Fruit fly (Drosophila melanogaster) whole organism, embryonic: Measurements from ENCODE around the gene CG4328.
A peak's percentile ranks its signal among the peaks of the same experiment; 100 is the strongest.

ENCODE experiments used
- CG1024 ChIP-seq: fragments of 200-800 bp; sonication (Bioruptor generic); IDR thresholded peaks from 2 replicates; pipeline ENCODE4 v1.3.6; 2022; ENCODE audit warnings: missing biosample characterization, missing genetic modification characterization
- CG11696 ChIP-seq: fragments of 200-800 bp; sonication (Bioruptor generic); IDR thresholded peaks from 2 replicates; pipeline ENCODE4 v1.3.6; 2022; ENCODE audit warnings: missing biosample characterization, missing genetic modification characterization
- CG12155 ChIP-seq: fragments of 200-800 bp; sonication (Bioruptor generic); optimal IDR thresholded peaks from 3 replicates; lab custom pipeline; 2016; ENCODE audit warnings: missing biosample characterization, missing genetic modification characterization
- CG12942 ChIP-seq: fragments of 200-800 bp; sonication (Bioruptor generic); optimal IDR thresholded peaks from 3 replicates; lab custom pipeline; 2016; ENCODE audit warnings: missing biosample characterization, missing genetic modification characterization
- CG13287 ChIP-seq: fragments of 200-800 bp; sonication (Bioruptor generic); IDR thresholded peaks from 2 replicates; pipeline ENCODE4 v1.3.6; 2022; ENCODE audit warnings: missing biosample characterization, missing genetic modification characterization; ENCODE audit not compliant: partially characterized antibody
- CG15269 ChIP-seq: fragments of 200-800 bp; sonication (Bioruptor generic); optimal IDR thresholded peaks from 2 replicates; lab custom pipeline; 2018; ENCODE audit warnings: missing biosample characterization, mild to moderate bottlenecking, missing genetic modification characterization, moderate library complexity
- CG15601 ChIP-seq: fragments of 200-800 bp; sonication (Bioruptor generic); optimal IDR thresholded peaks from 3 replicates; lab custom pipeline; 2019; ENCODE audit warnings: missing biosample characterization, mild to moderate bottlenecking, missing genetic modification characterization, moderate library complexity
- CG15696 ChIP-seq: fragments of 200-800 bp; sonication (Bioruptor generic); optimal IDR thresholded peaks from 2 replicates; lab custom pipeline; 2019; ENCODE audit warnings: missing biosample characterization, mild to moderate bottlenecking, missing genetic modification characterization, moderate library complexity
- CG17912 ChIP-seq: fragments of 200-800 bp; sonication (Bioruptor generic); optimal IDR thresholded peaks from 2 replicates; lab custom pipeline; 2018; ENCODE audit warnings: missing biosample characterization, mild to moderate bottlenecking, missing genetic modification characterization
- CG1792 ChIP-seq: fragments of 200-800 bp; sonication (Bioruptor generic); optimal IDR thresholded peaks from 2 replicates; lab custom pipeline; 2016; ENCODE audit warnings: missing biosample characterization, missing genetic modification characterization
- CG18619 ChIP-seq: fragments of 200-800 bp; sonication (Bioruptor generic); optimal IDR thresholded peaks from 3 replicates; lab custom pipeline; 2017; ENCODE audit warnings: missing biosample characterization, mild to moderate bottlenecking, missing genetic modification characterization
- CG30403 ChIP-seq: fragments of 200-800 bp; sonication (Bioruptor generic); optimal IDR thresholded peaks from 3 replicates; lab custom pipeline; 2016; ENCODE audit warnings: missing biosample characterization, missing genetic modification characterization
- CG31365 ChIP-seq: fragments of 200-800 bp; sonication (Bioruptor generic); optimal IDR thresholded peaks from 2 replicates; lab custom pipeline; 2018; ENCODE audit warnings: missing biosample characterization, mild to moderate bottlenecking, missing genetic modification characterization
- CG32772 ChIP-seq: fragments of 200-800 bp; sonication (Bioruptor generic); IDR thresholded peaks from 2 replicates; pipeline ENCODE4 v1.3.6; 2022; ENCODE audit warnings: missing biosample characterization, missing genetic modification characterization
- CG33213 ChIP-seq: fragments of 200-800 bp; sonication (Bioruptor generic); optimal IDR thresholded peaks from 3 replicates; lab custom pipeline; 2016; ENCODE audit warnings: missing biosample characterization, missing genetic modification characterization
- CG34224 ChIP-seq: fragments of 200-800 bp; sonication (Bioruptor generic); IDR thresholded peaks from 3 replicates; pipeline ENCODE4 v1.3.6; 2022; ENCODE audit warnings: missing biosample characterization, missing genetic modification characterization; ENCODE audit not compliant: partially characterized antibody
- CG3995 ChIP-seq: fragments of 200-800 bp; sonication (Bioruptor generic); optimal IDR thresholded peaks from 3 replicates; lab custom pipeline; 2016; ENCODE audit warnings: missing biosample characterization, missing genetic modification characterization
- CG5180 ChIP-seq: fragments of 200-800 bp; sonication (Bioruptor generic); optimal IDR thresholded peaks from 3 replicates; lab custom pipeline; 2017; ENCODE audit warnings: missing biosample characterization, missing genetic modification characterization, mild to moderate bottlenecking, moderate library complexity, missing genetic modification reagents
- CG5953 ChIP-seq: fragments of 200-800 bp; sonication (Bioruptor generic); IDR thresholded peaks from 2 replicates; pipeline ENCODE4 v1.3.6; 2022; ENCODE audit warnings: missing biosample characterization, missing genetic modification characterization
- CG6854 ChIP-seq: fragments of 200-800 bp; sonication (Bioruptor generic); optimal IDR thresholded peaks from 3 replicates; lab custom pipeline; 2017; ENCODE audit warnings: missing biosample characterization, mild to moderate bottlenecking, missing genetic modification characterization
- CG8924 ChIP-seq: fragments of 200-800 bp; optimal IDR thresholded peaks from 3 replicates; lab custom pipeline; 2019; ENCODE audit warnings: missing biosample characterization, mild to moderate bottlenecking, missing genetic modification characterization, moderate library complexity
- CG8944 ChIP-seq: fragments of 200-800 bp; sonication (Bioruptor generic); optimal IDR thresholded peaks from 3 replicates; lab custom pipeline; 2016; ENCODE audit warnings: missing biosample characterization, missing genetic modification characterization
- CTCF ChIP-seq: fragments of 200-800 bp; sonication (Bioruptor generic); optimal IDR thresholded peaks from 2 replicates; lab custom pipeline; 2017; ENCODE audit warnings: missing biosample characterization, mild to moderate bottlenecking, missing genetic modification characterization, moderate library complexity
- HLH54F ChIP-seq: fragments of 200-800 bp; sonication (Bioruptor generic); optimal IDR thresholded peaks from 3 replicates; lab custom pipeline; 2016; ENCODE audit warnings: missing biosample characterization, missing genetic modification characterization
- Hand ChIP-seq: fragments of 200-800 bp; sonication (Bioruptor generic); optimal IDR thresholded peaks from 2 replicates; lab custom pipeline; 2017; ENCODE audit warnings: mild to moderate bottlenecking, missing biosample characterization, missing genetic modification reagents, missing genetic modification characterization
- MTF-1 ChIP-seq: fragments of 200-800 bp; sonication (Bioruptor generic); optimal IDR thresholded peaks from 2 replicates; lab custom pipeline; 2018; ENCODE audit warnings: missing biosample characterization, mild to moderate bottlenecking, missing genetic modification characterization, borderline replicate concordance
- Mes4 ChIP-seq: fragments of 200-800 bp; sonication (Bioruptor generic); optimal IDR thresholded peaks from 2 replicates; lab custom pipeline; 2016; ENCODE audit warnings: missing biosample characterization, missing genetic modification characterization
- NFAT ChIP-seq: fragments of 200-800 bp; sonication (Bioruptor generic); IDR thresholded peaks from 2 replicates; pipeline ENCODE4 v1.3.6; 2022; ENCODE audit warnings: missing biosample characterization, missing genetic modification characterization
- Opbp ChIP-seq: fragments of 200-800 bp; sonication (Bioruptor generic); IDR thresholded peaks from 3 replicates; pipeline ENCODE4 v1.3.6; 2022; ENCODE audit warnings: missing biosample characterization, missing genetic modification characterization; ENCODE audit not compliant: partially characterized antibody
- Optix ChIP-seq: fragments of 200-800 bp; sonication (Bioruptor generic); IDR thresholded peaks from 3 replicates; pipeline ENCODE4 v1.3.6; 2022; ENCODE audit warnings: missing biosample characterization, missing genetic modification characterization
- Pdp1 ChIP-seq, 2 experiments: fragments of 200-800 bp; sonication (Bioruptor generic); optimal IDR thresholded peaks; 3 replicates each; lab custom pipeline; 2016; ENCODE audit warnings: missing biosample characterization in 2 of 2, missing genetic modification characterization in 2 of 2, mild to moderate bottlenecking in 1 of 2, moderate library complexity in 1 of 2
- ab ChIP-seq: fragments of 200-800 bp; sonication (Bioruptor generic); optimal IDR thresholded peaks from 2 replicates; lab custom pipeline; 2016; ENCODE audit warnings: missing biosample characterization, missing genetic modification characterization
- ara ChIP-seq: fragments of 200-800 bp; sonication (Bioruptor generic); IDR thresholded peaks from 2 replicates; pipeline ENCODE4 v1.3.6; 2022; ENCODE audit warnings: missing biosample characterization, missing genetic modification characterization
- bowl ChIP-seq: fragments of 200-800 bp; sonication (Bioruptor generic); IDR thresholded peaks from 2 replicates; pipeline ENCODE4 v1.3.6; 2022; ENCODE audit warnings: missing biosample characterization, missing genetic modification characterization
- chinmo ChIP-seq: fragments of 200-800 bp; sonication (Bioruptor generic); IDR thresholded peaks from 4 replicates; pipeline ENCODE4 v1.3.6; 2022; ENCODE audit warnings: missing biosample characterization, missing genetic modification characterization; ENCODE audit not compliant: partially characterized antibody
- crc ChIP-seq: fragments of 200-800 bp; sonication (Bioruptor generic); optimal IDR thresholded peaks from 2 replicates; lab custom pipeline; 2016; ENCODE audit warnings: missing biosample characterization, missing genetic modification characterization
- esg ChIP-seq: fragments of 200-800 bp; sonication (Bioruptor generic); conservative IDR thresholded peaks from 2 replicates; pipeline ENCODE4 v1.3.6; 2022; ENCODE audit warnings: missing biosample characterization, missing genetic modification characterization
- eyg ChIP-seq: fragments of 200-800 bp; sonication (Bioruptor generic); optimal IDR thresholded peaks from 3 replicates; lab custom pipeline; 2016; ENCODE audit warnings: missing biosample characterization, missing genetic modification characterization
- fd3F ChIP-seq: fragments of 200-800 bp; sonication (Bioruptor generic); optimal IDR thresholded peaks from 2 replicates; lab custom pipeline; 2018; ENCODE audit warnings: missing biosample characterization, mild to moderate bottlenecking, missing genetic modification characterization, moderate library complexity
- lbe ChIP-seq: fragments of 200-800 bp; sonication (Bioruptor generic); optimal IDR thresholded peaks from 2 replicates; lab custom pipeline; 2016; ENCODE audit warnings: missing biosample characterization, mild to moderate bottlenecking, missing genetic modification characterization
- nerfin-1 ChIP-seq: fragments of 200-800 bp; sonication (Bioruptor generic); optimal IDR thresholded peaks from 3 replicates; lab custom pipeline; 2019; ENCODE audit warnings: missing biosample characterization, mild to moderate bottlenecking, missing genetic modification characterization, moderate library complexity
- nom ChIP-seq: fragments of 200-800 bp; sonication (Bioruptor generic); optimal IDR thresholded peaks from 2 replicates; lab custom pipeline; 2017; ENCODE audit warnings: missing biosample characterization, missing genetic modification characterization, mild to moderate bottlenecking, moderate library complexity, missing genetic modification reagents
- odd ChIP-seq: fragments of 200-800 bp; sonication (Bioruptor generic); optimal IDR thresholded peaks from 2 replicates; lab custom pipeline; 2017; ENCODE audit warnings: missing biosample characterization, mild to moderate bottlenecking, missing genetic modification characterization
- pita ChIP-seq: fragments of 200-800 bp; sonication (Bioruptor generic); optimal IDR thresholded peaks from 2 replicates; lab custom pipeline; 2017; ENCODE audit warnings: missing biosample characterization, mild to moderate bottlenecking, missing genetic modification characterization
- pnt ChIP-seq: fragments of 200-800 bp; sonication (Bioruptor generic); optimal IDR thresholded peaks from 3 replicates; lab custom pipeline; 2016; ENCODE audit warnings: missing biosample characterization, missing genetic modification characterization
- row ChIP-seq: fragments of 200-800 bp; sonication (Bioruptor generic); IDR thresholded peaks from 3 replicates; pipeline ENCODE4 v1.3.6; 2022; ENCODE audit warnings: missing biosample characterization, missing genetic modification characterization
- salm ChIP-seq: fragments of 200-800 bp; sonication (Bioruptor generic); optimal IDR thresholded peaks from 2 replicates; lab custom pipeline; 2018; ENCODE audit warnings: missing biosample characterization, mild to moderate bottlenecking, missing genetic modification characterization
- sd ChIP-seq: fragments of 200-800 bp; sonication (Bioruptor generic); optimal IDR thresholded peaks from 3 replicates; lab custom pipeline; 2018; ENCODE audit warnings: missing biosample characterization, mild to moderate bottlenecking, missing genetic modification characterization, moderate library complexity
- sens ChIP-seq: fragments of 200-800 bp; sonication (Bioruptor generic); peaks from one replicate; lab custom pipeline; 2016; ENCODE audit warnings: missing biosample characterization, missing genetic modification characterization
- sr ChIP-seq: fragments of 200-800 bp; sonication (Bioruptor generic); IDR thresholded peaks from 3 replicates; pipeline ENCODE4 v1.3.6; 2022; ENCODE audit warnings: missing biosample characterization, missing genetic modification characterization

The CG4328 gene

DNA sequence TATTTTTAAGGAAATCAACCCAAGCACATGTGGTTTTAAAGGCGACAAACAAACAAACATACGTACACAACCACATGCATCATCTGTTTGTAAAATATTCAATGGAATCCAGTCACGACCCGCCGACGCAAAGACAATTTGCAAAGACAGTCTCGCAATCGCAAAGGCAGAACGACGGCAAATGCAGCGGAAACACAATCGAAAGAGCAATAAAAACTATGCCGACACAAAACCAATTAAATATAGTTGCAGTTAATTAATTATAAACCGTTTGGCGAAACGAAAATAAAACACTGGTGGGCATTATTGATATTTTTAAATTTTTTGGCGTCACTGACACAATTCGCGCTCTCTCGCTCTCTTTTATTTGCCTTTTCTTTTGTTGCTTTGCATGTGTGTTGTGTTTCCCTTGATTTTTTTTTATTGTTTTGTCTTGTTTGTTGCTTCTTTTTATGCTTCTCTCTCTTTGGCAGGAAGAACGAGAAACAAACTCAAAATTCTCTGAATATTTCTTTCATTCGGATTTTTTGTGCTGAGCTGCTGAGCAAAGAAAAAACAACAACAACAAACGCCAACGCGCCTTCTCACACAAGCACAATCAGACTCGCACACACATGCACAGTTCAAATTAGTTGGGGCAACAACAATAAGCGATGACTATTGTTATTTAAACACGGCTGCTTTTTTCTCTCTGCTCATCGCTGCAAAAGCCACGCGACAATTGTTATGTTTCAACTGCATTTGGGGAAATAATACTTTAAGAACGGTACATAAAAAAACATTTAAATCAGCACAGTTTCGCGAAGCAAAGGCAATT lies 30.2 kb downstream of the CG4328 start:
- TF ChIP-seq crc (GFP tag; lab: Kevin White, UChicago) (no peak), salm (no peak), CG8924 (tag; lab: Kevin White, UChicago) (no peak), CG30403 (GFP tag; lab: Kevin White, UChicago) (no peak), bowl (no peak), CG8944 (no peak), CG3995 (no peak), CG5180 (GFP tag; lab: Kevin White, UChicago) (no peak), CG18619 (GFP tag; lab: Kevin White, UChicago) (no peak), CG11696 (GFP tag; lab: Robert Waterston, UW) (no peak), Optix (GFP tag; lab: Robert Waterston, UW) (no peak), CG15696 (tag; lab: Kevin White, UChicago) (no peak), CG12155 (GFP tag; lab: Kevin White, UChicago) (no peak), CG1024 (no peak), CG33213 (GFP tag; lab: Kevin White, UChicago) (no peak), Pdp1 (GFP tag; optimal IDR thresholded peaks at IDR 0.05; lab: Kevin White, UChicago) (peak in 1 of 2 experiments; percentile 39), Mes4 (GFP tag; lab: Kevin White, UChicago) (no peak), CTCF (GFP tag; lab: Kevin White, UChicago) (no peak), pita (GFP tag; lab: Kevin White, UChicago) (no peak), chinmo (GFP tag; lab: Robert Waterston, UW) (peak; percentile 86; the same call in 2 of the 4 replicates), row (GFP tag; lab: Robert Waterston, UW) (no peak), CG31365 (no peak), CG34224 (GFP tag; lab: Robert Waterston, UW) (no peak), CG1792 (GFP tag; lab: Kevin White, UChicago) (no peak), CG12942 (no peak), ara (GFP tag; lab: Robert Waterston, UW) (peak; percentile 53; the same call in 1 of the 2 replicates), esg (GFP tag; lab: Robert Waterston, UW) (no peak), pnt (GFP tag; lab: Kevin White, UChicago) (no peak), Hand (GFP tag; lab: Kevin White, UChicago) (no peak), CG6854 (GFP tag; lab: Kevin White, UChicago) (no peak), fd3F (no peak), HLH54F (GFP tag; lab: Kevin White, UChicago) (no peak), CG32772 (GFP tag; lab: Robert Waterston, UW) (no peak), Opbp (GFP tag; lab: Robert Waterston, UW) (no peak), nom (GFP tag; lab: Kevin White, UChicago) (peak; percentile 88), odd (GFP tag; lab: Kevin White, UChicago) (no peak), CG15269 (tag; lab: Kevin White, UChicago) (no peak), ab (no peak), sr (GFP tag; lab: Robert Waterston, UW) (peak; percentile 63; the same call in 2 of the 3 replicates), NFAT (GFP tag; lab: Robert Waterston, UW) (no peak), MTF-1 (no peak), CG5953 (GFP tag; lab: Robert Waterston, UW) (no peak), CG17912 (GFP tag; lab: Kevin White, UChicago) (no peak), lbe (GFP tag; lab: Kevin White, UChicago) (peak; percentile 4), sens (GFP tag; lab: Kevin White, UChicago) (no peak), CG15601 (no peak), sd (tag; lab: Kevin White, UChicago) (peak; percentile 95), eyg (no peak), CG13287 (GFP tag; lab: Robert Waterston, UW) (0 out of 2 replicates have a peak, but pooled peaks have one; percentile 6), nerfin-1 (no peak)
